Fruit fly (Drosophila melanogaster): ENCODE data around the gene Sap47.

Sap47 gene

dm6 chr3R:15983541-15984229, 48.8 kb downstream of the Sap47 start (continued):
- TF ChIP-seq Dll (GFP tag; IDR thresholded peaks at IDR 0.05; ENCODE audit: partially characterized antibody) (no peak), BtbVII (GFP tag; optimal IDR thresholded peaks at IDR 0.05) (peak; percentile 36), Atf6 (GFP tag; IDR thresholded peaks at IDR 0.05) (no peak), run (tag; optimal IDR thresholded peaks at IDR 0.05) (no peak), CG18262 (tag; optimal IDR thresholded peaks at IDR 0.05) (peak; percentile 54), yki (optimal IDR thresholded peaks at IDR 0.05) (no peak), sens-2 (GFP tag; IDR thresholded peaks at IDR 0.05) (no peak), da (GFP tag; optimal IDR thresholded peaks at IDR 0.05) (no peak), repo (GFP tag; optimal IDR thresholded peaks at IDR 0.05) (no peak), CG17328 (GFP tag; IDR thresholded peaks at IDR 0.05) (peak; percentile 51), CG16813 (GFP tag; IDR thresholded peaks at IDR 0.05; ENCODE audit: partially characterized antibody) (no peak), CG12104 (GFP tag; optimal IDR thresholded peaks at IDR 0.05) (no peak), CG12769 (tag; optimal IDR thresholded peaks at IDR 0.05) (peak; percentile 2), cg (GFP tag; optimal IDR thresholded peaks at IDR 0.05) (no peak), dysf (GFP tag; IDR thresholded peaks at IDR 0.05) (no peak), CG32532 (GFP tag; IDR thresholded peaks at IDR 0.05) (no peak), hbn (GFP tag; IDR thresholded peaks at IDR 0.05; ENCODE audit: partially characterized antibody) (no peak), sqz (GFP tag; optimal IDR thresholded peaks at IDR 0.05) (no peak), CG6175 (GFP tag; IDR thresholded peaks at IDR 0.05) (no peak), dpn (GFP tag; optimal IDR thresholded peaks at IDR 0.05) (no peak), ap (GFP tag; IDR thresholded peaks at IDR 0.05) (no peak), Optix (GFP tag; IDR thresholded peaks at IDR 0.05) (no peak), Nf-YA (GFP tag; IDR thresholded peaks at IDR 0.05) (no peak), CG13424 (tag; optimal IDR thresholded peaks at IDR 0.05) (peak; percentile 48), CG9609 (GFP tag; optimal IDR thresholded peaks at IDR 0.05) (no peak), Camta (GFP tag; optimal IDR thresholded peaks at IDR 0.05) (no peak), tap (tag; optimal IDR thresholded peaks at IDR 0.05) (peak; percentile 53), Stat92E (GFP tag; optimal IDR thresholded peaks at IDR 0.05) (no peak), Dek (tag; optimal IDR thresholded peaks at IDR 0.05) (no peak), CG8359 (GFP tag; optimal IDR thresholded peaks at IDR 0.05; ENCODE audit: borderline replicate concordance) (peak; percentile 21), CG12219 (GFP tag; optimal IDR thresholded peaks at IDR 0.05) (peak; percentile 19), Ravus (GFP tag; IDR thresholded peaks at IDR 0.05) (no peak), Sox102F (GFP tag; optimal IDR thresholded peaks at IDR 0.05) (peak; percentile 57), ham (GFP tag; IDR thresholded peaks at IDR 0.05) (no peak), sd (tag; optimal IDR thresholded peaks at IDR 0.05) (no peak), maf-S (GFP tag; optimal IDR thresholded peaks at IDR 0.05) (no peak), CG10366 (GFP tag; IDR thresholded peaks at IDR 0.05) (no peak), CG17361 (GFP tag; IDR thresholded peaks at IDR 0.05) (peak; percentile 51; the same call in 1 of the 3 replicates), nerfin-1 (tag; optimal IDR thresholded peaks at IDR 0.05) (peak; percentile 24), so (GFP tag; IDR thresholded peaks at IDR 0.05) (no peak), pum (GFP tag; optimal IDR thresholded peaks at IDR 0.05) (no peak), dm (GFP tag; optimal IDR thresholded peaks at IDR 0.05) (no peak), CG10565 (GFP tag; optimal IDR thresholded peaks at IDR 0.05) (no peak), vfl (GFP tag; optimal IDR thresholded peaks at IDR 0.05) (no peak), CG7928 (GFP tag; optimal IDR thresholded peaks at IDR 0.05) (no peak), NFAT (GFP tag; IDR thresholded peaks at IDR 0.05) (no peak), CG15269 (tag; optimal IDR thresholded peaks at IDR 0.05) (no peak), CG11398 (GFP tag; optimal IDR thresholded peaks at IDR 0.05) (peak; percentile 10), tll (GFP tag; optimal IDR thresholded peaks at IDR 0.05) (no peak), Rx (GFP tag; IDR thresholded peaks at IDR 0.05) (no peak), aop (GFP tag; IDR thresholded peaks at IDR 0.05) (no peak)

Measured in whole organism, embryonic.